Worm (Caenorhabditis elegans) whole organism, young adult: ENCODE measurements around the gene srt-32.

Experiments used
- B0336.3 ChIP-seq: fragments of 200-800 bp; sonication (Bioruptor generic); IDR thresholded peaks from 2 replicates; pipeline ENCODE4 v1.3.6; 2022; ENCODE audit warnings: missing genetic modification characterization, missing compliant biosample characterization
- F33H1.4 ChIP-seq: fragments of 200-800 bp; sonication (Bioruptor generic); IDR thresholded peaks from 2 replicates; pipeline ENCODE4 v1.3.6; 2022; ENCODE audit warnings: missing genetic modification reagents, missing genetic modification characterization, missing compliant biosample characterization
- F37B4.10 ChIP-seq: fragments of 200-800 bp; sonication (Bioruptor generic); IDR thresholded peaks from 2 replicates; pipeline ENCODE4 v1.3.6; 2022; ENCODE audit warnings: missing genetic modification characterization, missing compliant biosample characterization
- F39B2.1 ChIP-seq: fragments of 200-800 bp; sonication (Bioruptor generic); IDR thresholded peaks from 2 replicates; pipeline ENCODE4 v1.3.6; 2022; ENCODE audit warnings: missing genetic modification reagents, missing genetic modification characterization, missing compliant biosample characterization
- F57A8.1 ChIP-seq: fragments of 200-800 bp; sonication (Bioruptor generic); optimal IDR thresholded peaks from 2 replicates; lab custom pipeline; 2018; ENCODE audit warnings: mild to moderate bottlenecking, missing genetic modification characterization, moderate library complexity, missing compliant biosample characterization
- K11D2.4 ChIP-seq: fragments of 200-800 bp; sonication (Bioruptor generic); IDR thresholded peaks from 2 replicates; pipeline ENCODE4 v1.3.6; 2022; ENCODE audit warnings: missing genetic modification reagents, missing genetic modification characterization, missing compliant biosample characterization
- Y79H2A.3 ChIP-seq: fragments of 200-800 bp; sonication (Bioruptor generic); conservative IDR thresholded peaks from 2 replicates; pipeline ENCODE4 v1.3.6; 2022; ENCODE audit warnings: missing genetic modification reagents, missing genetic modification characterization, missing compliant biosample characterization
- Y95B8A.8 ChIP-seq: fragments of 200-800 bp; sonication (Bioruptor generic); IDR thresholded peaks from 2 replicates; pipeline ENCODE4 v1.3.6; 2022; ENCODE audit warnings: missing genetic modification reagents, missing genetic modification characterization, missing compliant biosample characterization
- aptf-3 ChIP-seq: fragments of 200-800 bp; sonication (Bioruptor generic); IDR thresholded peaks from 2 replicates; pipeline ENCODE4 v1.3.6; 2022; ENCODE audit warnings: missing genetic modification characterization, missing compliant biosample characterization
- attf-3 ChIP-seq: fragments of 200-800 bp; sonication (Bioruptor generic); conservative IDR thresholded peaks from 2 replicates; pipeline ENCODE4 v1.3.6; 2022; ENCODE audit warnings: missing genetic modification reagents, missing genetic modification characterization, missing compliant biosample characterization
- bed-1 ChIP-seq: fragments of 200-800 bp; sonication (Bioruptor generic); IDR thresholded peaks from 2 replicates; pipeline ENCODE4 v1.3.6; 2022; ENCODE audit warnings: missing genetic modification reagents, missing genetic modification characterization, missing compliant biosample characterization
- ccch-3 ChIP-seq: fragments of 200-800 bp; sonication (Bioruptor generic); optimal IDR thresholded peaks from 2 replicates; lab custom pipeline; 2018; ENCODE audit warnings: mild to moderate bottlenecking, missing genetic modification characterization, missing compliant biosample characterization
- cebp-1 ChIP-seq, 2 experiments: fragments of 200-800 bp in 1 of 2; sonication (Bioruptor generic) in 1 of 2; sonication (generic microtip) in 1 of 2; IDR thresholded peaks in 1 of 2; optimal IDR thresholded peaks in 1 of 2; 2 replicates each; pipeline versions ENCODE4 v1.3.6 to Lab custom; 2017 to 2022; ENCODE audit warnings: missing compliant biosample characterization in 2 of 2, missing genetic modification characterization in 2 of 2, mild to moderate bottlenecking in 1 of 2, missing genetic modification reagents in 1 of 2, moderate library complexity in 1 of 2
- cebp-2 ChIP-seq: fragments of 200-800 bp; sonication (Bioruptor generic); IDR thresholded peaks from 2 replicates; pipeline ENCODE4 v1.3.6; 2022; ENCODE audit warnings: missing genetic modification characterization, missing compliant biosample characterization
- ceh-27 ChIP-seq: fragments of 200-800 bp; sonication (Bioruptor generic); optimal IDR thresholded peaks from 2 replicates; lab custom pipeline; 2018; ENCODE audit warnings: mild to moderate bottlenecking, missing genetic modification characterization, moderate library complexity, missing compliant biosample characterization
- dpff-1 ChIP-seq: sonication (generic microtip); optimal IDR thresholded peaks from 2 replicates; lab custom pipeline; 2017; ENCODE audit warnings: mild to moderate bottlenecking, missing genetic modification characterization, missing compliant biosample characterization
- efl-1 ChIP-seq: fragments of 150-350 bp; optimal IDR thresholded peaks from 2 replicates; lab custom pipeline; 2014; ENCODE audit warnings: missing biosample characterization, missing genetic modification reagents, missing genetic modification characterization
- egl-44 ChIP-seq: fragments of 200-800 bp; sonication (Bioruptor generic); IDR thresholded peaks from 2 replicates; pipeline ENCODE4 v1.3.6; 2022; ENCODE audit warnings: missing genetic modification reagents, missing genetic modification characterization, missing compliant biosample characterization
- ekl-4 ChIP-seq: fragments of 200-800 bp; sonication (Bioruptor generic); IDR thresholded peaks from 2 replicates; pipeline ENCODE4 v1.3.6; 2022; ENCODE audit warnings: missing genetic modification reagents, missing genetic modification characterization, missing compliant biosample characterization
- ets-4 ChIP-seq: fragments of 200-800 bp; sonication (Bioruptor generic); optimal IDR thresholded peaks from 2 replicates; lab custom pipeline; 2018; ENCODE audit warnings: mild to moderate bottlenecking, missing genetic modification characterization, missing compliant biosample characterization
- hlh-12 ChIP-seq: sonication (generic microtip); optimal IDR thresholded peaks from 2 replicates; lab custom pipeline; 2016; ENCODE audit warnings: missing genetic modification characterization, missing compliant biosample characterization
- hlh-26 ChIP-seq: fragments of 200-800 bp; sonication (Bioruptor generic); conservative IDR thresholded peaks from 2 replicates; pipeline ENCODE4 v1.3.6; 2022; ENCODE audit warnings: missing genetic modification reagents, missing genetic modification characterization, missing compliant biosample characterization
- hmg-1.2 ChIP-seq: fragments of 200-800 bp; sonication (Bioruptor generic); IDR thresholded peaks from 2 replicates; pipeline ENCODE4 v1.3.6; 2022; ENCODE audit warnings: missing genetic modification reagents, missing genetic modification characterization, missing compliant biosample characterization
- let-607 ChIP-seq, 2 experiments: fragments of 200-800 bp in 1 of 2; sonication (Bioruptor generic) in 1 of 2; sonication (generic microtip) in 1 of 2; optimal IDR thresholded peaks; 2 replicates each; lab custom pipeline; 2016 to 2018; ENCODE audit warnings: mild to moderate bottlenecking in 2 of 2, missing compliant biosample characterization in 2 of 2, missing genetic modification characterization in 2 of 2, moderate library complexity in 2 of 2, missing genotype in 1 of 2
- lir-1 ChIP-seq: fragments of 200-800 bp; sonication (Bioruptor generic); conservative IDR thresholded peaks from 2 replicates; pipeline ENCODE4 v1.3.6; 2022; ENCODE audit warnings: missing genetic modification reagents, missing genetic modification characterization, missing compliant biosample characterization
- madf-6 ChIP-seq: fragments of 200-800 bp; sonication (Bioruptor generic); IDR thresholded peaks from 2 replicates; pipeline ENCODE4 v1.3.6; 2022; ENCODE audit warnings: missing genetic modification reagents, missing genetic modification characterization, missing compliant biosample characterization
- nhr-179 ChIP-seq: sonication (generic microtip); optimal IDR thresholded peaks from 2 replicates; lab custom pipeline; 2016; ENCODE audit warnings: mild to moderate bottlenecking, missing genetic modification characterization, missing compliant biosample characterization
- pbrm-1 ChIP-seq: fragments of 200-800 bp; sonication (Bioruptor generic); IDR thresholded peaks from 2 replicates; pipeline ENCODE4 v1.3.6; 2022; ENCODE audit warnings: missing genetic modification reagents, missing genetic modification characterization, missing compliant biosample characterization
- repo-1 ChIP-seq: sonication (generic microtip); optimal IDR thresholded peaks from 2 replicates; lab custom pipeline; 2017; ENCODE audit warnings: mild to moderate bottlenecking, missing genetic modification characterization, missing compliant biosample characterization
- rpc-1 ChIP-seq, 2 experiments: fragments of 150-350 bp in 1 of 2; sonication (generic microtip) in 1 of 2; optimal IDR thresholded peaks; 2 replicates each; lab custom pipeline; 2014 to 2018; ENCODE audit warnings: missing biosample characterization in 1 of 2, missing genetic modification characterization in 1 of 2, missing genetic modification reagents in 1 of 2, missing genotype in 1 of 2
- snpc-1.1 ChIP-seq: sonication (generic microtip); optimal IDR thresholded peaks from 2 replicates; lab custom pipeline; 2017; ENCODE audit warnings: missing genetic modification characterization, mild to moderate bottlenecking, missing compliant biosample characterization, antibody characterized with exemption, moderate library complexity, missing genotype, missing genetic modification reagents; ENCODE audit not compliant: insufficient read depth
- somi-1 ChIP-seq: fragments of 200-800 bp; sonication (Bioruptor generic); optimal IDR thresholded peaks from 2 replicates; lab custom pipeline; 2018; ENCODE audit warnings: mild to moderate bottlenecking, missing genetic modification characterization, missing compliant biosample characterization
- zfh-2 ChIP-seq: fragments of 200-800 bp; sonication (Bioruptor generic); conservative IDR thresholded peaks from 2 replicates; pipeline ENCODE4 v1.3.6; 2022; ENCODE audit warnings: missing genetic modification reagents, missing genetic modification characterization, missing compliant biosample characterization
- ztf-18 ChIP-seq: sonication (generic microtip); optimal IDR thresholded peaks from 2 replicates; lab custom pipeline; 2016; ENCODE audit warnings: missing genotype, mild to moderate bottlenecking, missing genetic modification characterization, missing compliant biosample characterization
- ztf-22 ChIP-seq: fragments of 200-800 bp; sonication (Bioruptor generic); optimal IDR thresholded peaks from 2 replicates; lab custom pipeline; 2018; ENCODE audit warnings: mild to moderate bottlenecking, missing genetic modification characterization, moderate library complexity, missing compliant biosample characterization
- ztf-26 ChIP-seq: sonication (generic microtip); optimal IDR thresholded peaks from 2 replicates; lab custom pipeline; 2017; ENCODE audit warnings: missing genetic modification characterization, missing compliant biosample characterization

Gene srt-32

ce11 chrV:14525089-14525488 is 34.3 kb upstream of the srt-32 start, which contains the start of gene hda-1 (continued):
- TF ChIP-seq egl-44 (GFP tag; lab: Robert Waterston, UW) (no peak), nhr-179 (tag; lab: Kevin White, UChicago) (no peak)
- TF ChIP-seq, all 124 proteins: peak for 0

- no peak for TF ChIP-seq hlh-26 (GFP tag; lab: Robert Waterston, UW)
- no peak for TF ChIP-seq B0336.3 (GFP tag; lab: Robert Waterston, UW)
- no peak for TF ChIP-seq ets-4 (GFP tag; lab: Kevin White, UChicago)
- no peak for TF ChIP-seq F33H1.4 (GFP tag; lab: Robert Waterston, UW)
- TF ChIP-seq ceh-27 (GFP tag; lab: Kevin White, UChicago): no peak
- no peak for TF ChIP-seq ztf-22 (GFP tag; lab: Kevin White, UChicago)
- no peak for TF ChIP-seq efl-1 (GFP tag; lab: Kevin White, UChicago)
- TF ChIP-seq zfh-2 (GFP tag; lab: Robert Waterston, UW): no peak
- TF ChIP-seq aptf-3 (GFP tag; lab: Robert Waterston, UW): no peak
- no peak for TF ChIP-seq ztf-26
- no peak for TF ChIP-seq K11D2.4 (GFP tag; lab: Robert Waterston, UW)
- TF ChIP-seq somi-1: no peak
- no peak for TF ChIP-seq lir-1 (GFP tag; lab: Robert Waterston, UW)
- no peak for TF ChIP-seq cebp-1 (GFP tag; IDR thresholded peaks at IDR 0.05; lab: Robert Waterston, UW)
- TF ChIP-seq cebp-1 (tag; optimal IDR thresholded peaks at IDR 0.05; lab: Kevin White, UChicago): no peak
- no peak for TF ChIP-seq dpff-1
- TF ChIP-seq ekl-4 (GFP tag; lab: Robert Waterston, UW): no peak
- TF ChIP-seq, all 124 proteins: peak for 0
Measured at ce11 chrV:14527210-14527609, 32.2 kb upstream of the srt-32 start.

- TF ChIP-seq cebp-2 (GFP tag; lab: Robert Waterston, UW) (no peak), ccch-3 (GFP tag; lab: Kevin White, UChicago) (no peak), attf-3 (GFP tag; lab: Robert Waterston, UW) (no peak), repo-1 (tag; lab: Kevin White, UChicago) (no peak), zfh-2 (GFP tag; lab: Robert Waterston, UW) (no peak), pbrm-1 (GFP tag; lab: Robert Waterston, UW) (no peak), efl-1 (GFP tag; lab: Kevin White, UChicago) (no peak), madf-6 (GFP tag; lab: Robert Waterston, UW) (no peak), snpc-1.1 (tag; lab: Kevin White, UChicago) (no peak), ztf-18 (tag; lab: Kevin White, UChicago) (no peak), B0336.3 (GFP tag; lab: Robert Waterston, UW) (no peak), Y79H2A.3 (GFP tag; lab: Robert Waterston, UW) (no peak), bed-1 (GFP tag; lab: Robert Waterston, UW) (no peak), cebp-1 (GFP tag; IDR thresholded peaks at IDR 0.05; lab: Robert Waterston, UW) (no peak), cebp-1 (tag; optimal IDR thresholded peaks at IDR 0.05; lab: Kevin White, UChicago) (no peak), F39B2.1 (GFP tag; lab: Robert Waterston, UW) (no peak), hmg-1.2 (GFP tag; lab: Robert Waterston, UW) (no peak), ztf-26 (no peak), nhr-179 (tag; lab: Kevin White, UChicago) (no peak), Y95B8A.8 (no peak), let-607 (tag; optimal IDR thresholded peaks at IDR 0.05; lab: Kevin White, UChicago) (no peak)
Measured at ce11 chrV:14530813-14531212, 28.6 kb upstream of the srt-32 start, which contains the start of gene kcnl-4. TSS of gene kcnl-4 (plus strand) at chrV:14531113.

- TF ChIP-seq rpc-1 (optimal IDR thresholded peaks at IDR 0.05; lab: Kevin White, UChicago) (no peak), rpc-1 (tag; optimal IDR thresholded peaks at IDR 0.05; lab: Kevin White, UChicago) (no peak), hmg-1.2 (GFP tag; lab: Robert Waterston, UW) (0 out of 2 replicates have a peak, but pooled peaks have one; percentile 24), F37B4.10 (GFP tag; lab: Robert Waterston, UW) (no peak), ekl-4 (GFP tag; lab: Robert Waterston, UW) (no peak), Y95B8A.8 (no peak), F57A8.1 (GFP tag; lab: Kevin White, UChicago) (no peak), hlh-12 (no peak), bed-1 (GFP tag; lab: Robert Waterston, UW) (no peak)
- TF ChIP-seq, all 124 proteins: peak for 1
Measured at ce11 chrV:14532374-14532773, 27.0 kb upstream of the srt-32 start.
